Worm (Caenorhabditis elegans): ENCODE results near the gene rer-1.

The rer-1 gene

DNA sequence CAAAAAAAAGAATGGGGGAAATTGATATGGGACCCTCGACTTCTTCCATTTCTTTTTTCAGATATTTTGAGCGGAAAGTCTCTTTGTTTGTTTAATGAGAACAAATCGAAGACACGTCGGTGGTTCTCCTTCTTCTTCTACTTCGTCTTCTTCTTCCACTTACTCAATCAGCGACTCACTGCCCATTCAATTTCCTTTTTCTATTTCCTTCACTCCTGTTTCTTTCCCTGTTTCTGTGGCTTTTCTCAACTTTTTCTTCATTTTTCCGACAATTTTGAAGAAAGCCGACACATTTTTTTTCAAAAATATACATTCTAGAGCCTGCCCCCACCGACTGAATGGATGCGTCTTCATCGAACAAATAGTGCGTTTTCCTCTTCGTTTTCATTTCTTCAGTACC lies 24.7 kb downstream of the rer-1 start, which contains the start of gene F46C5.4:
F46C5.4 (plus strand) TSS at position 222 of the 400 bp plus-strand sequence.
- TF ChIP-seq hmbx-1 (tag; optimal IDR thresholded peaks at IDR 0.05) (no peak), hnd-1 (tag; optimal IDR thresholded peaks at IDR 0.05) (no peak)

DNA sequence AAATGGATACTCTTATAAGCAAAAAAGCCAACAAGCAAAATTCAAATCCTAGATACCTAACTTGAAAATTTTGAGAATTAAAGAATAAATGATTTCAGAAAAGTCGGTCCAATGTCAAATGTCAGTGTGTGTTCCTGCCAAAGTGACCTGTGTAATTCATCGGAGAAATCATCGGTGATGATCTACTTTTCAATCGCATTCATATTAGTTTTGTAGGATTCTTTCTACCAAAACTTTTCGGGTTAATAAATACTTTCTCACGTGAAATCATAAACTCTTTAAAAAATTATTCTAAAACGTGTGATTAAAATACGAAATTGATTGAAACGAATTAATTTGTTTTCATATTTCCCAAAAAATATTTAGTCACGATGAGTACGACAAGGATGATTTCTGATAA lies 27.9 kb downstream of the rer-1 start, which contains the start of gene F46C5.7:
F46C5.7 (plus strand) TSS at position 301 of the 400 bp plus-strand sequence.
- no peak for TF ChIP-seq pes-1 (GFP tag; IDR thresholded peaks at IDR 0.05)

- TF ChIP-seq tra-4 (tag; optimal IDR thresholded peaks at IDR 0.05) (no peak), flt-1 (GFP tag; IDR thresholded peaks at IDR 0.05) (no peak), ceh-36 (tag; optimal IDR thresholded peaks at IDR 0.05) (no peak), tbx-11 (GFP tag; IDR thresholded peaks at IDR 0.05) (no peak), ets-7 (tag; optimal IDR thresholded peaks at IDR 0.05) (no peak), scrt-1 (GFP tag; IDR thresholded peaks at IDR 0.05) (no peak), pes-1 (GFP tag; IDR thresholded peaks at IDR 0.05) (no peak), B0310.2 (tag; optimal IDR thresholded peaks at IDR 0.05) (no peak), F13C5.2 (tag; optimal IDR thresholded peaks at IDR 0.05) (no peak), sea-1 (GFP tag; conservative IDR thresholded peaks at IDR 0.05) (no peak), tbx-37 (GFP tag; conservative IDR thresholded peaks at IDR 0.05) (no peak), aly-1 (tag; optimal IDR thresholded peaks at IDR 0.05) (no peak), hmg-4 (GFP tag; optimal IDR thresholded peaks at IDR 0.05) (no peak), hnd-1 (tag; optimal IDR thresholded peaks at IDR 0.05) (no peak), ama-1 (optimal IDR thresholded peaks at IDR 0.05) (no peak), ceh-13 (GFP tag; optimal IDR thresholded peaks at IDR 0.05) (no peak), hmbx-1 (tag; optimal IDR thresholded peaks at IDR 0.05) (no peak)
These were observed 33.4 kb downstream of the rer-1 start, which contains the start of gene F46C5.6 for ce11 chrII:8844465-8845126. F46C5.6 (minus strand) TSS chrII:8844515.

DNA sequence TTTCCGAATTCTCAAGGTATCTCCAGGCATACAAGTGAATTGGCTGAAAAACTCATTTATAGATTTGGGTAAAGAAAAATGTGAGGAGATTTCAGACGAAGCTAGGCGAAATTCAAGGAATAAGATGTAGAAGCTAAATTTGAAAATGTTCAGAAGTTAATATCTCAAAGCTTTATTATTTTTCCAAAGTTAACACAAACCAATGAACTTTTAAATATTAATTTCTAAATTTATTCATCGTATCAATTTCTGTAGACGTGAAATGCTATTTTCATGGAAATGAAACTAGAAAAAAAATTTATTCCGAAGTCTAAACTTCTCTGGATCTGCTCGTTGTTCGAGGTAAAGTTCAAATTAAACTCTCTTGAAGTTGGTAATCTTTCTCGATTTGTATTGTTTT lies 34.1 kb downstream of the rer-1 start, which contains the start of gene agxt-1:
agxt-1 (plus strand) TSS at position 301 of the 400 bp plus-strand sequence.
- TF ChIP-seq sea-1 (GFP tag; conservative IDR thresholded peaks at IDR 0.05) (no peak), hmbx-1 (tag; optimal IDR thresholded peaks at IDR 0.05) (no peak), tbx-37 (GFP tag; conservative IDR thresholded peaks at IDR 0.05) (no peak), scrt-1 (GFP tag; IDR thresholded peaks at IDR 0.05) (no peak), ama-1 (optimal IDR thresholded peaks at IDR 0.05) (no peak), tra-4 (tag; optimal IDR thresholded peaks at IDR 0.05) (no peak), aly-1 (tag; optimal IDR thresholded peaks at IDR 0.05) (no peak), pes-1 (GFP tag; IDR thresholded peaks at IDR 0.05) (no peak), B0310.2 (tag; optimal IDR thresholded peaks at IDR 0.05) (no peak), tbx-11 (GFP tag; IDR thresholded peaks at IDR 0.05) (no peak), hmg-4 (GFP tag; optimal IDR thresholded peaks at IDR 0.05) (no peak), hnd-1 (tag; optimal IDR thresholded peaks at IDR 0.05) (no peak), ets-7 (tag; optimal IDR thresholded peaks at IDR 0.05) (no peak), ceh-36 (tag; optimal IDR thresholded peaks at IDR 0.05) (no peak), ceh-13 (GFP tag; optimal IDR thresholded peaks at IDR 0.05) (no peak), F13C5.2 (tag; optimal IDR thresholded peaks at IDR 0.05) (no peak), flt-1 (GFP tag; IDR thresholded peaks at IDR 0.05) (no peak)

DNA sequence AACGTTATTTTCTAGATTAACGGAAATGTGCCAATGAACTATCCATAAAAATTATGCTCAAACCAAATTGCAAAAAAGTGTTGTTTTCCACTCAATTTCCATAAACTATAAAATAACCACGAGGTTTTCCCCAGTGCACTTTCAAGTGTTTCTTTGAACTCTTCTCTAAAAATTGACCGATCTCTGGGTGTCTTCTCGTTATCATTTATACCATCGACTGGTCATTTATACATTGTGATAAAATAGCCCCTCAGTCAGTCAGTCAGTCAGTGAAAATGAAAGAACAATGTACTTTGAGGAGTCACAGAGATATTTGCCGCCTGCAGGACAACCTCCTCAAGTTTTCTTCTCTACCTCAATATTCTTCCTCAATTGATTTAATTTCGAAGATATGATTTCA lies 34.8 kb downstream of the rer-1 start:
- TF ChIP-seq ceh-13 (GFP tag; optimal IDR thresholded peaks at IDR 0.05), result no peak
- TF ChIP-seq ama-1 (optimal IDR thresholded peaks at IDR 0.05), result no peak
- no peak for TF ChIP-seq B0310.2 (tag; optimal IDR thresholded peaks at IDR 0.05)
- TF ChIP-seq tbx-11 (GFP tag; IDR thresholded peaks at IDR 0.05), result no peak
- no peak for TF ChIP-seq flt-1 (GFP tag; IDR thresholded peaks at IDR 0.05)
- TF ChIP-seq hnd-1 (tag; optimal IDR thresholded peaks at IDR 0.05), result no peak
- no peak for TF ChIP-seq hmg-4 (GFP tag; optimal IDR thresholded peaks at IDR 0.05)
- no peak for TF ChIP-seq scrt-1 (GFP tag; IDR thresholded peaks at IDR 0.05)
- no peak for TF ChIP-seq sea-1 (GFP tag; conservative IDR thresholded peaks at IDR 0.05)
- TF ChIP-seq ceh-36 (tag; optimal IDR thresholded peaks at IDR 0.05), result no peak
- no peak for TF ChIP-seq ets-7 (tag; optimal IDR thresholded peaks at IDR 0.05)

DNA sequence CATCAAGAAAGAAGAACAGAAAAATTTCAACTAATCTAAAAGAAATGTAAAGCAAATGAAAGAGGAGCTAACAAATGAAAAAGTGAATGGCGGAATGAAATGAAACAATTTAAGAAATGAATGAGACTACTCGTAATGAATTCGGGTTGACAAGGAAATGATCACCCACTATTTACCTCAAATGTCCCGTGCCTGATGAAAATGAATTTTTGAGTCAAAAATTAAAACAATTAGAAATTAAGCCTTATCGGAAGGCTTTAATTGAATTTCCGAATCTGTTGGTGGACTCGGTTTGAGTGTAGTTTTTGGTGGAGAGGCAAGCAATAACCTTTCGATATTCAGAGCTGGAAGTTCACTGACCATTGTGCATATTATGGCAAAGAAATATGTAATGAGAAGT lies 37.8 kb downstream of the rer-1 start:
- no peak for TF ChIP-seq sea-1 (GFP tag; conservative IDR thresholded peaks at IDR 0.05)

ce11 chrII:8851996-8852587 lies 40.9 kb downstream of the rer-1 start, which contains the start of gene oac-46:
oac-46 (minus strand) TSS chrII:8852096.
- TF ChIP-seq hmbx-1 (tag; optimal IDR thresholded peaks at IDR 0.05), result no peak
- no peak for TF ChIP-seq sea-1 (GFP tag; conservative IDR thresholded peaks at IDR 0.05)
- TF ChIP-seq hmg-4 (GFP tag; optimal IDR thresholded peaks at IDR 0.05), result no peak
- TF ChIP-seq hnd-1 (tag; optimal IDR thresholded peaks at IDR 0.05), result no peak
- TF ChIP-seq flt-1 (GFP tag; IDR thresholded peaks at IDR 0.05), result no peak
- no peak for TF ChIP-seq pes-1 (GFP tag; IDR thresholded peaks at IDR 0.05)
- TF ChIP-seq tra-4 (tag; optimal IDR thresholded peaks at IDR 0.05), result no peak
- TF ChIP-seq scrt-1 (GFP tag; IDR thresholded peaks at IDR 0.05), result no peak
- no peak for TF ChIP-seq aly-1 (tag; optimal IDR thresholded peaks at IDR 0.05)
- TF ChIP-seq ceh-13 (GFP tag; optimal IDR thresholded peaks at IDR 0.05), result no peak
- no peak for TF ChIP-seq ets-7 (tag; optimal IDR thresholded peaks at IDR 0.05)
- no peak for TF ChIP-seq ama-1 (optimal IDR thresholded peaks at IDR 0.05)
- TF ChIP-seq tbx-11 (GFP tag; IDR thresholded peaks at IDR 0.05), result no peak

DNA sequence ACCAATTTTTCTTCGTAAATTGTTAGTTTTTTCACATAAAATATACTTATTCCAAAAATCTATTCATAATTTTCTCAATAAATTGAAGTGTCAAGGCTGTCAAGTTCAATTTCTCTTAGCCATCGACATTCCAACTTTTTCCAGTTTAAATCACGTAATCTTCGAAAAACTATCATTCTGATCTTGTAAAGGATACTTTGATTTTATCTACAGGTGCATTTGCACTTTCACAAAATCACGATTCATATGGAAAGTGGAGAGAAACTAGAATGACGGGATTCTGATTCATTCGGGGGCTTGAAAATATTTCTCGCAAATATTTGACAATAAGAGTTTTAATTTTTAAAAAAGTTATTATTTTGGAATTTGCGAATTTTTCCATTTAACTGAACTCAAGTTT lies 42.1 kb downstream of the rer-1 start:
- TF ChIP-seq tbx-11 (GFP tag; IDR thresholded peaks at IDR 0.05), result no peak
- no peak for TF ChIP-seq ets-7 (tag; optimal IDR thresholded peaks at IDR 0.05)
- TF ChIP-seq tra-4 (tag; optimal IDR thresholded peaks at IDR 0.05), result no peak
- no peak for TF ChIP-seq sea-1 (GFP tag; conservative IDR thresholded peaks at IDR 0.05)
- no peak for TF ChIP-seq ceh-36 (tag; optimal IDR thresholded peaks at IDR 0.05)
- TF ChIP-seq aly-1 (tag; optimal IDR thresholded peaks at IDR 0.05), result no peak
- TF ChIP-seq ceh-13 (GFP tag; optimal IDR thresholded peaks at IDR 0.05), result no peak
- no peak for TF ChIP-seq ama-1 (optimal IDR thresholded peaks at IDR 0.05)
- no peak for TF ChIP-seq hmbx-1 (tag; optimal IDR thresholded peaks at IDR 0.05)
- TF ChIP-seq scrt-1 (GFP tag; IDR thresholded peaks at IDR 0.05), result no peak

All from whole organism, early embryonic.